Worm (Caenorhabditis elegans) whole organism, late embryonic: ENCODE measurements around the gene iglr-1.
"Not testable (repeated sequence)": the region's sequence is repeated elsewhere in the genome, so short reads cannot be mapped to it uniquely, and the experiment has no call there.

Experiments used
- ceh-31 ChIP-seq: sonication (generic microtip); optimal IDR thresholded peaks from 2 replicates; lab custom pipeline; 2016; ENCODE audit warnings: missing genetic modification characterization, missing compliant biosample characterization
- ceh-6 ChIP-seq: fragments of 200-800 bp; sonication (Bioruptor generic); optimal IDR thresholded peaks from 2 replicates; lab custom pipeline; 2018; ENCODE audit warnings: mild to moderate bottlenecking, missing genetic modification characterization, missing compliant biosample characterization
- fkh-10 ChIP-seq: fragments of 150-350 bp; optimal IDR thresholded peaks from 2 replicates; lab custom pipeline; 2014; ENCODE audit warnings: missing biosample characterization, missing genetic modification reagents, missing genetic modification characterization
- fkh-6 ChIP-seq: sonication (generic microtip); optimal IDR thresholded peaks from 2 replicates; lab custom pipeline; 2016; ENCODE audit warnings: missing genetic modification characterization, missing compliant biosample characterization
- lin-11 ChIP-seq: fragments of 200-800 bp; sonication (Bioruptor generic); optimal IDR thresholded peaks from 2 replicates; lab custom pipeline; 2018; ENCODE audit warnings: mild to moderate bottlenecking, missing genetic modification characterization, missing compliant biosample characterization
- nhr-11 ChIP-seq: fragments of 150-350 bp; optimal IDR thresholded peaks from 2 replicates; lab custom pipeline; 2014; ENCODE audit warnings: missing biosample characterization, missing genetic modification characterization
- pax-1 ChIP-seq: fragments of 150-350 bp; optimal IDR thresholded peaks from 2 replicates; lab custom pipeline; 2014; ENCODE audit warnings: missing biosample characterization, missing genetic modification characterization
- pha-4 ChIP-seq: fragments of 150-350 bp; optimal IDR thresholded peaks from 2 replicates; lab custom pipeline; 2018; ENCODE audit warnings: missing biosample characterization, missing genetic modification reagents, missing genetic modification characterization
- pqm-1 ChIP-seq: sonication (generic microtip); optimal IDR thresholded peaks from 2 replicates; lab custom pipeline; 2016; ENCODE audit warnings: missing genetic modification characterization, missing compliant biosample characterization
- rnt-1 ChIP-seq: sonication (generic microtip); optimal IDR thresholded peaks from 2 replicates; lab custom pipeline; 2016; ENCODE audit warnings: missing genetic modification characterization, missing compliant biosample characterization
- sox-4 ChIP-seq: sonication (generic microtip); optimal IDR thresholded peaks from 2 replicates; lab custom pipeline; 2017; ENCODE audit warnings: mild to moderate bottlenecking, missing genetic modification characterization, inconsistent platforms, missing compliant biosample characterization

ce11 chrX:14966515-14966914 is 24.7 kb downstream of the iglr-1 start, which contains the start of gene F20D1.22:
- TF ChIP-seq nhr-11 (tag; lab: Kevin White, UChicago); rnt-1 (tag; lab: Kevin White, UChicago); fkh-6 (tag; lab: Kevin White, UChicago); pax-1 (tag; lab: Kevin White, UChicago); lin-11 (tag; lab: Kevin White, UChicago); pqm-1 (tag; lab: Kevin White, UChicago); sox-4; ceh-31 (tag; lab: Kevin White, UChicago); ceh-6; fkh-10 (GFP tag; lab: Kevin White, UChicago); pha-4 (tag; lab: Kevin White, UChicago): not testable (repeated sequence)
